Worm (Caenorhabditis elegans) whole organism, L3 larva: ENCODE data around the gene got-1.2.
"Not testable (repeated sequence)": the region's sequence is repeated elsewhere in the genome, so short reads cannot be mapped to it uniquely, and the experiment has no call there.

Source experiments
- R02D3.7 ChIP-seq: fragments of 150-350 bp; optimal IDR thresholded peaks from 2 replicates; lab custom pipeline; 2014; ENCODE audit warnings: missing biosample characterization, missing genetic modification characterization
- ZK546.5 ChIP-seq: sonication (generic microtip); optimal IDR thresholded peaks from 2 replicates; lab custom pipeline; 2017; ENCODE audit warnings: missing biosample characterization, missing genetic modification characterization
- aly-2 ChIP-seq: fragments of 150-350 bp; optimal IDR thresholded peaks from 2 replicates; lab custom pipeline; 2014; ENCODE audit warnings: missing biosample characterization, missing genetic modification characterization
- ama-1 ChIP-seq: fragments of 150-350 bp; optimal IDR thresholded peaks from 2 replicates; lab custom pipeline; 2018
- ceh-16 ChIP-seq: sonication (generic microtip); optimal IDR thresholded peaks from 2 replicates; lab custom pipeline; 2017; ENCODE audit warnings: missing biosample characterization, missing genetic modification characterization
- ceh-28 ChIP-seq: fragments of 150-350 bp; optimal IDR thresholded peaks from 2 replicates; lab custom pipeline; 2014; ENCODE audit warnings: missing biosample characterization, missing genetic modification reagents, missing genetic modification characterization
- ceh-82 ChIP-seq: fragments of 150-350 bp; optimal IDR thresholded peaks from 2 replicates; lab custom pipeline; 2014; ENCODE audit warnings: missing biosample characterization, missing genetic modification characterization
- ceh-9 ChIP-seq: sonication (generic microtip); optimal IDR thresholded peaks from 2 replicates; lab custom pipeline; 2018; ENCODE audit warnings: missing biosample characterization, missing genetic modification characterization
- daf-12 ChIP-seq: fragments of 150-350 bp; optimal IDR thresholded peaks from 2 replicates; lab custom pipeline; 2014; ENCODE audit warnings: missing biosample characterization, missing genetic modification reagents, missing genetic modification characterization
- egl-5 ChIP-seq: fragments of 150-350 bp; optimal IDR thresholded peaks from 2 replicates; lab custom pipeline; 2017; ENCODE audit warnings: missing biosample characterization, missing genetic modification reagents, missing genetic modification characterization, inconsistent platforms
- elt-1 ChIP-seq: fragments of 150-350 bp; optimal IDR thresholded peaks from 2 replicates; lab custom pipeline; 2014; ENCODE audit warnings: missing biosample characterization, missing genetic modification characterization
- elt-2 ChIP-seq: sonication (generic microtip); optimal IDR thresholded peaks from 2 replicates; lab custom pipeline; 2016; ENCODE audit warnings: missing genetic modification reagents, mild to moderate bottlenecking, missing genetic modification characterization, missing compliant biosample characterization
- eor-1 ChIP-seq, 2 experiments: fragments of 150-350 bp; optimal IDR thresholded peaks; 2 replicates each; lab custom pipeline; 2014 to 2018; ENCODE audit warnings: missing biosample characterization in 2 of 2, missing genetic modification characterization in 2 of 2
- fkh-10 ChIP-seq: sonication (generic microtip); optimal IDR thresholded peaks from 2 replicates; lab custom pipeline; 2017; ENCODE audit warnings: missing biosample characterization, missing genetic modification reagents, missing genetic modification characterization
- fkh-2 ChIP-seq: fragments of 150-350 bp; optimal IDR thresholded peaks from 2 replicates; lab custom pipeline; 2014; ENCODE audit warnings: missing biosample characterization, missing genetic modification reagents, missing genetic modification characterization
- hmg-11 ChIP-seq: sonication (generic microtip); optimal IDR thresholded peaks from 2 replicates; lab custom pipeline; 2016; ENCODE audit warnings: missing genetic modification characterization, missing compliant biosample characterization
- lin-39 ChIP-seq: fragments of 150-350 bp; optimal IDR thresholded peaks from 2 replicates; lab custom pipeline; 2018; ENCODE audit warnings: missing biosample characterization, missing genetic modification reagents, missing genetic modification characterization
- lsy-12 ChIP-seq: sonication (generic microtip); optimal IDR thresholded peaks from 2 replicates; lab custom pipeline; 2016; ENCODE audit warnings: mild to moderate bottlenecking, missing genetic modification characterization, missing compliant biosample characterization
- mml-1 ChIP-seq: fragments of 150-350 bp; sonication (generic microtip); optimal IDR thresholded peaks from 3 replicates; lab custom pipeline; 2014; ENCODE audit warnings: missing biosample characterization, missing genetic modification characterization
- nhr-11 ChIP-seq: fragments of 150-350 bp; optimal IDR thresholded peaks from 2 replicates; lab custom pipeline; 2014; ENCODE audit warnings: missing biosample characterization, missing genetic modification characterization
- nhr-12 ChIP-seq: fragments of 150-350 bp; optimal IDR thresholded peaks from 2 replicates; lab custom pipeline; 2014; ENCODE audit warnings: missing biosample characterization, missing genetic modification characterization
- nhr-23 ChIP-seq: fragments of 150-350 bp; optimal IDR thresholded peaks from 2 replicates; lab custom pipeline; 2014; ENCODE audit warnings: missing biosample characterization, missing genetic modification reagents, missing genetic modification characterization
- nhr-237 ChIP-seq: fragments of 150-350 bp; optimal IDR thresholded peaks from 2 replicates; lab custom pipeline; 2014; ENCODE audit warnings: missing biosample characterization, missing genetic modification characterization
- nhr-25 ChIP-seq: sonication (generic microtip); optimal IDR thresholded peaks from 2 replicates; lab custom pipeline; 2017; ENCODE audit warnings: missing biosample characterization, missing genetic modification characterization
- nhr-28 ChIP-seq: fragments of 150-350 bp; optimal IDR thresholded peaks from 2 replicates; lab custom pipeline; 2014; ENCODE audit warnings: missing biosample characterization, missing genetic modification characterization
- nhr-43 ChIP-seq: sonication (generic microtip); optimal IDR thresholded peaks from 2 replicates; lab custom pipeline; 2016; ENCODE audit warnings: mild to moderate bottlenecking, missing genetic modification characterization, missing compliant biosample characterization; ENCODE audit not compliant: poor library complexity, severe bottlenecking
- nhr-67 ChIP-seq: fragments of 150-350 bp; optimal IDR thresholded peaks from 2 replicates; lab custom pipeline; 2014; ENCODE audit warnings: missing biosample characterization, missing genetic modification characterization
- nhr-76 ChIP-seq: fragments of 150-350 bp; sonication (generic microtip); optimal IDR thresholded peaks from 5 replicates; lab custom pipeline; 2014; ENCODE audit warnings: missing biosample characterization, missing genetic modification characterization
- pha-4 ChIP-seq: fragments of 150-350 bp; optimal IDR thresholded peaks from 2 replicates; lab custom pipeline; 2014; ENCODE audit warnings: missing biosample characterization, missing genetic modification reagents, missing genetic modification characterization
- pqm-1 ChIP-seq: fragments of 150-350 bp; optimal IDR thresholded peaks from 2 replicates; lab custom pipeline; 2017; ENCODE audit warnings: missing biosample characterization, missing genetic modification characterization, inconsistent platforms
- sea-2 ChIP-seq: fragments of 150-350 bp; sonication (generic microtip); optimal IDR thresholded peaks from 4 replicates; lab custom pipeline; 2014; ENCODE audit warnings: missing biosample characterization, missing genetic modification reagents, missing genetic modification characterization
- skn-1 ChIP-seq: fragments of 150-350 bp; optimal IDR thresholded peaks from 2 replicates; lab custom pipeline; 2014; ENCODE audit warnings: missing biosample characterization, missing genetic modification characterization
- snpc-4 ChIP-seq: fragments of 150-350 bp; optimal IDR thresholded peaks from 2 replicates; lab custom pipeline; 2014; ENCODE audit warnings: missing biosample characterization, missing genetic modification characterization
- zag-1 ChIP-seq: fragments of 150-350 bp; optimal IDR thresholded peaks from 2 replicates; lab custom pipeline; 2014; ENCODE audit warnings: missing biosample characterization, missing genetic modification characterization
- ztf-11 ChIP-seq: fragments of 150-350 bp; optimal IDR thresholded peaks from 2 replicates; lab custom pipeline; 2014; ENCODE audit warnings: missing biosample characterization, missing genetic modification characterization

Gene got-1.2

ce11 chrX:16792700-16793176 lies at the start of gene got-1.2:
Gene got-1.2 (minus strand): TSS chrX:16793126.
- TF ChIP-seq R02D3.7 (tag; lab: Kevin White, UChicago) (no peak), snpc-4 (tag; lab: Kevin White, UChicago) (no peak), pqm-1 (tag; lab: Kevin White, UChicago) (no peak), nhr-67 (tag; lab: Kevin White, UChicago) (no peak), fkh-10 (GFP tag; lab: Kevin White, UChicago) (no peak), sea-2 (no peak)
- TF ChIP-seq, all 47 proteins: peak for 0

DNA sequence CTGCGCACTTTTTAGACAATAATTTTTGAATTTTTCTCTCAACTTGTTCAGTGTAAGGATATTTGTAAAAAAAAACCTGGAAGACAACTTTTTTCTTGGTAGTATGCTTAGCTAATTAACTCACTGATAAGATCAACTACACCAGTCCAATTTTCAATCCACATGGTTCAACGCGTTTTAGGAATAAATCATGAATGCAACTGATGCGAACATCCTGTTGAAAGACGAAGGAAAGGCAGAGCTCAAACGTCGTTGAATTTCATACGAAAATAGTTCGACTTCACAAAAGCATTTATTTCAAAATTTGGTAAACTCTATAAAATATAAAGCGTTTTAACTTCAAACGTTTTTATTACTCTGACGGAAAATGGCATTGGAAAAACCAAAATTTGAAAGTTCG lies 47.8 kb upstream of the got-1.2 start, which contains the start of gene dyla-1:
dyla-1 (plus strand) TSS at position 301 of the 400 bp plus-strand sequence.
- TF ChIP-seq lin-39 (tag; lab: Kevin White, UChicago) (no peak), eor-1 (tag; optimal IDR thresholded peaks at IDR 0.05; lab: Kevin White, UChicago) (no peak), nhr-237 (tag; lab: Kevin White, UChicago) (no peak), ama-1 (lab: Kevin White, UChicago) (no peak), aly-2 (tag; lab: Kevin White, UChicago) (no peak), elt-2 (no peak), nhr-28 (tag; lab: Kevin White, UChicago) (no peak), nhr-12 (tag; lab: Kevin White, UChicago) (no peak), daf-12 (tag; lab: Kevin White, UChicago) (no peak), zag-1 (tag; lab: Kevin White, UChicago) (no peak), egl-5 (tag; lab: Kevin White, UChicago) (no peak), ceh-82 (no peak), sea-2 (no peak), ztf-11 (tag; lab: Kevin White, UChicago) (no peak), ZK546.5 (tag; lab: Kevin White, UChicago) (no peak), nhr-43 (tag; lab: Kevin White, UChicago) (no peak), mml-1 (tag; lab: Kevin White, UChicago) (no peak), pha-4 (tag; lab: Kevin White, UChicago) (no peak), pqm-1 (tag; lab: Kevin White, UChicago) (no peak), ceh-9 (tag; lab: Kevin White, UChicago) (no peak)

DNA sequence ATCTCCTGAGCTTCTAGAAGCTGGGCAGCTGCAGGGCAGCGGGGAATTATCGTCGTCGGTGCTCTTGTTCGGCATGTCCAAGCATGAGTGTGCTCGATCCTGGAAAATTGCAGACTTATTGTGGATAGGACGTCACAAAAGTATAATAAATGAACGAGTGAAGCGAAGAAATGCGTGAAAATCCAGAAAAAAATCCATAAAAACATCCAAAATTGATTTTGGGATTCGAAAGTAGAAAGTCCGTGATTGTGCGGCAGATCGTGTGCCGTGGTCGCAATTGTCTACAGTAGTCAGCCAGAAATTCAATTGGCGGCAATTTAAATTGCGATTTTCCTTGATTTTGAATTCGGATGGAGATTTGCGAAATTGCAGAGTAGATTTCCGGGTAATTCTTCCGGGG lies 43.4 kb upstream of the got-1.2 start, which contains the start of gene F41G4.7:
F41G4.7 (minus strand) TSS at position 101 of the 400 bp plus-strand sequence.
- TF ChIP-seq nhr-76 (tag; lab: Kevin White, UChicago): no peak
- no peak for TF ChIP-seq aly-2 (tag; lab: Kevin White, UChicago)
- no peak for TF ChIP-seq nhr-23 (tag; lab: Kevin White, UChicago)
- TF ChIP-seq ztf-11 (tag; lab: Kevin White, UChicago): no peak
- TF ChIP-seq pha-4 (tag; lab: Kevin White, UChicago): no peak
- TF ChIP-seq nhr-67 (tag; lab: Kevin White, UChicago): no peak
- no peak for TF ChIP-seq nhr-12 (tag; lab: Kevin White, UChicago)
- no peak for TF ChIP-seq snpc-4 (tag; lab: Kevin White, UChicago)

DNA sequence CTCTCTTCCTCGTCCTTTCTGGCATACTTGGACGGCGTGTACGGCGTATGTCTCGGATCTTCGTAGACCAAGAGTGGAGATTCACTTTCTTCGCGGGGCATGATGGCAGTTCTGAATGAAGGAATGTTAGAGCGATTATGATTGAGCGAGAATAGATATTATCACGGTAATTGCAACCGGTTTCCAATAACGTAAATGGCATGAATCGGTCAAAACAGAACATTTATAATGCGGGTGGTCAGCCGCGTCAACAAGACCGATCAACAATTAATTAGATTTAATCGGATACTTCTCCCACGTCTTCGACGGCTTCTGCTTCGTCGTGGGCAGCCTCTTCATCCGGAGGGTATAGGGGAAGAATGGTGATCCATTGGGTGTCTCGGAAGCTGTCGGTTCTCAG lies 41.8 kb upstream of the got-1.2 start, which contains the start of gene F41G4.13:
F41G4.13 (minus strand) TSS at position 101 of the 400 bp plus-strand sequence.
- TF ChIP-seq nhr-25 (tag; lab: Kevin White, UChicago); snpc-4 (tag; lab: Kevin White, UChicago); fkh-10 (GFP tag; lab: Kevin White, UChicago): not testable (repeated sequence)

ce11 chrX:16826500-16826899 lies 33.6 kb upstream of the got-1.2 start:
- TF ChIP-seq R02D3.7 (tag; lab: Kevin White, UChicago) (no peak), zag-1 (tag; lab: Kevin White, UChicago) (no peak), ceh-28 (tag; lab: Kevin White, UChicago) (no peak), fkh-2 (tag; lab: Kevin White, UChicago) (no peak), pha-4 (tag; lab: Kevin White, UChicago) (no peak), ceh-16 (tag; lab: Kevin White, UChicago) (no peak), lsy-12 (tag; lab: Kevin White, UChicago) (no peak), ceh-9 (tag; lab: Kevin White, UChicago) (no peak), daf-12 (tag; lab: Kevin White, UChicago) (no peak), nhr-11 (tag; lab: Kevin White, UChicago) (no peak), hmg-11 (tag; lab: Kevin White, UChicago) (no peak), nhr-25 (tag; lab: Kevin White, UChicago) (no peak), mml-1 (tag; lab: Kevin White, UChicago) (no peak), skn-1 (tag; lab: Kevin White, UChicago) (no peak), elt-1 (tag; lab: Kevin White, UChicago) (no peak), aly-2 (tag; lab: Kevin White, UChicago) (no peak)
